Fruit fly (Drosophila melanogaster) whole organism, embryonic: ENCODE results near the gene CG31103.

Experiments
- B-H1 ChIP-seq: fragments of 200-800 bp; sonication (Bioruptor generic); IDR thresholded peaks from 3 replicates; pipeline ENCODE4 v1.3.6; 2022; ENCODE audit warnings: missing biosample characterization, missing genetic modification characterization
- BEAF-32 ChIP-seq: fragments of 200-800 bp; sonication (Bioruptor generic); optimal IDR thresholded peaks from 3 replicates; lab custom pipeline; 2017; ENCODE audit warnings: missing biosample characterization, missing genetic modification characterization, mild to moderate bottlenecking, moderate library complexity, missing genetic modification reagents
- Blimp-1 ChIP-seq: fragments of 200-800 bp; sonication (Bioruptor generic); optimal IDR thresholded peaks from 3 replicates; lab custom pipeline; 2018; ENCODE audit warnings: missing biosample characterization, missing genetic modification characterization, mild to moderate bottlenecking, moderate library complexity, missing genetic modification reagents
- CG1024 ChIP-seq: fragments of 200-800 bp; sonication (Bioruptor generic); IDR thresholded peaks from 2 replicates; pipeline ENCODE4 v1.3.6; 2022; ENCODE audit warnings: missing biosample characterization, missing genetic modification characterization
- CG10366 ChIP-seq: fragments of 200-800 bp; sonication (Bioruptor generic); IDR thresholded peaks from 2 replicates; pipeline ENCODE4 v1.3.6; 2022; ENCODE audit warnings: missing biosample characterization, missing genetic modification characterization
- CG10565 ChIP-seq: fragments of 200-800 bp; sonication (Bioruptor generic); optimal IDR thresholded peaks from 3 replicates; lab custom pipeline; 2016; ENCODE audit warnings: missing biosample characterization, mild to moderate bottlenecking, missing genetic modification characterization
- CG10959 ChIP-seq: fragments of 200-800 bp; sonication (Bioruptor generic); IDR thresholded peaks from 2 replicates; pipeline ENCODE4 v1.3.6; 2022; ENCODE audit warnings: missing biosample characterization, missing genetic modification characterization
- CG11247 ChIP-seq: fragments of 200-800 bp; sonication (Bioruptor generic); IDR thresholded peaks from 2 replicates; pipeline ENCODE4 v1.3.6; 2022; ENCODE audit warnings: missing biosample characterization, missing genetic modification characterization
- CG13424 ChIP-seq: fragments of 200-800 bp; sonication (Bioruptor generic); optimal IDR thresholded peaks from 2 replicates; lab custom pipeline; 2019; ENCODE audit warnings: missing biosample characterization, mild to moderate bottlenecking, missing genetic modification characterization, moderate library complexity
- CG17385 ChIP-seq: fragments of 200-800 bp; sonication (Bioruptor generic); optimal IDR thresholded peaks from 3 replicates; lab custom pipeline; 2018; ENCODE audit warnings: missing biosample characterization, mild to moderate bottlenecking, missing genetic modification characterization
- CG17802 ChIP-seq: fragments of 200-800 bp; sonication (Bioruptor generic); optimal IDR thresholded peaks from 2 replicates; lab custom pipeline; 2018; ENCODE audit warnings: missing biosample characterization, mild to moderate bottlenecking, missing genetic modification characterization, moderate library complexity
- CG17912 ChIP-seq: fragments of 200-800 bp; sonication (Bioruptor generic); optimal IDR thresholded peaks from 2 replicates; lab custom pipeline; 2018; ENCODE audit warnings: missing biosample characterization, mild to moderate bottlenecking, missing genetic modification characterization
- CG1792 ChIP-seq: fragments of 200-800 bp; sonication (Bioruptor generic); optimal IDR thresholded peaks from 2 replicates; lab custom pipeline; 2016; ENCODE audit warnings: missing biosample characterization, missing genetic modification characterization
- CG18764 ChIP-seq: fragments of 200-800 bp; sonication (Bioruptor generic); optimal IDR thresholded peaks from 3 replicates; lab custom pipeline; 2016; ENCODE audit warnings: missing biosample characterization, missing genetic modification characterization
- CG2120 ChIP-seq: fragments of 200-800 bp; sonication (Bioruptor generic); optimal IDR thresholded peaks from 3 replicates; lab custom pipeline; 2016; ENCODE audit warnings: missing biosample characterization, missing genetic modification characterization
- CG3065 ChIP-seq: fragments of 200-800 bp; sonication (Bioruptor generic); optimal IDR thresholded peaks from 2 replicates; lab custom pipeline; 2016; ENCODE audit warnings: missing biosample characterization, missing genetic modification characterization
- CG3847 ChIP-seq: fragments of 200-800 bp; sonication (Bioruptor generic); IDR thresholded peaks from 2 replicates; pipeline ENCODE4 v1.3.6; 2022; ENCODE audit warnings: missing biosample characterization, missing genetic modification characterization
- CG5245 ChIP-seq: fragments of 200-800 bp; sonication (Bioruptor generic); optimal IDR thresholded peaks from 3 replicates; lab custom pipeline; 2016; ENCODE audit warnings: missing biosample characterization, missing genetic modification characterization
- CG8944 ChIP-seq: fragments of 200-800 bp; sonication (Bioruptor generic); optimal IDR thresholded peaks from 3 replicates; lab custom pipeline; 2016; ENCODE audit warnings: missing biosample characterization, missing genetic modification characterization
- CHES-1-like ChIP-seq: fragments of 200-800 bp; sonication (Bioruptor generic); optimal IDR thresholded peaks from 2 replicates; lab custom pipeline; 2016; ENCODE audit warnings: missing biosample characterization, missing genetic modification characterization
- CrebB ChIP-seq: fragments of 200-800 bp; sonication (Bioruptor generic); optimal IDR thresholded peaks from 3 replicates; lab custom pipeline; 2018; ENCODE audit warnings: missing biosample characterization, mild to moderate bottlenecking, missing genetic modification characterization
- Dbx ChIP-seq: fragments of 200-800 bp; sonication (Bioruptor generic); IDR thresholded peaks from 3 replicates; pipeline ENCODE4 v1.3.6; 2022; ENCODE audit warnings: missing biosample characterization, missing genetic modification characterization
- Dek ChIP-seq: fragments of 200-800 bp; sonication (Bioruptor generic); optimal IDR thresholded peaks from 3 replicates; lab custom pipeline; 2019; ENCODE audit warnings: missing biosample characterization, mild to moderate bottlenecking, missing genetic modification characterization, moderate library complexity
- Dip3 ChIP-seq: fragments of 200-800 bp; sonication (Bioruptor generic); optimal IDR thresholded peaks from 3 replicates; lab custom pipeline; 2016; ENCODE audit warnings: missing biosample characterization, missing genetic modification characterization
- Doc3 ChIP-seq: fragments of 200-800 bp; sonication (Bioruptor generic); IDR thresholded peaks from 3 replicates; pipeline ENCODE4 v1.3.6; 2022; ENCODE audit warnings: missing biosample characterization, missing genetic modification characterization; ENCODE audit not compliant: partially characterized antibody
- Eip74EF ChIP-seq, 2 experiments: fragments of 200-800 bp in 1 of 2; fragments of >200 bp in 1 of 2; sonication (Bioruptor generic) in 1 of 2; optimal IDR thresholded peaks; 2 replicates each; lab custom pipeline; 2017 to 2019; ENCODE audit warnings: missing biosample characterization in 2 of 2, missing genetic modification characterization in 2 of 2, mild to moderate bottlenecking in 1 of 2, moderate library complexity in 1 of 2
- Elba2 ChIP-seq: fragments of 200-800 bp; sonication (Bioruptor generic); optimal IDR thresholded peaks from 3 replicates; lab custom pipeline; 2016; ENCODE audit warnings: missing biosample characterization, missing genetic modification characterization
- H2.0 ChIP-seq: fragments of 200-800 bp; sonication (Bioruptor generic); IDR thresholded peaks from 2 replicates; pipeline ENCODE4 v1.3.6; 2022; ENCODE audit warnings: missing biosample characterization, missing genetic modification characterization
- Lhr ChIP-seq: fragments of 200-800 bp; sonication (Bioruptor generic); optimal IDR thresholded peaks from 3 replicates; lab custom pipeline; 2017; ENCODE audit warnings: mild to moderate bottlenecking, missing biosample characterization, missing genetic modification reagents, missing genetic modification characterization
- Mad ChIP-seq: fragments of 200-800 bp; sonication (Bioruptor generic); optimal IDR thresholded peaks from 2 replicates; lab custom pipeline; 2016; ENCODE audit warnings: missing biosample characterization, missing genetic modification characterization
- Nf-YC ChIP-seq: fragments of 200-800 bp; optimal IDR thresholded peaks from 3 replicates; lab custom pipeline; 2019; ENCODE audit warnings: missing biosample characterization, mild to moderate bottlenecking, missing genetic modification characterization, moderate library complexity
- NfI ChIP-seq: fragments of 200-800 bp; sonication (Bioruptor generic); optimal IDR thresholded peaks from 3 replicates; lab custom pipeline; 2018; ENCODE audit warnings: missing biosample characterization, mild to moderate bottlenecking, missing genetic modification characterization, moderate library complexity
- Usf ChIP-seq: fragments of 200-800 bp; sonication (Bioruptor generic); optimal IDR thresholded peaks from 2 replicates; lab custom pipeline; 2017; ENCODE audit warnings: missing genotype, missing biosample characterization, missing genetic modification characterization
- YL-1 ChIP-seq: fragments of 200-800 bp; sonication (Bioruptor generic); optimal IDR thresholded peaks from 3 replicates; lab custom pipeline; 2017; ENCODE audit warnings: missing biosample characterization, mild to moderate bottlenecking, missing genetic modification characterization
- ara ChIP-seq: fragments of 200-800 bp; sonication (Bioruptor generic); IDR thresholded peaks from 2 replicates; pipeline ENCODE4 v1.3.6; 2022; ENCODE audit warnings: missing biosample characterization, missing genetic modification characterization
- caup ChIP-seq: fragments of 200-800 bp; sonication (Bioruptor generic); optimal IDR thresholded peaks from 3 replicates; lab custom pipeline; 2017; ENCODE audit warnings: missing biosample characterization, mild to moderate bottlenecking, missing genetic modification characterization, moderate library complexity; ENCODE audit not compliant: severe bottlenecking
- cg ChIP-seq: fragments of 200-800 bp; sonication (Bioruptor generic); optimal IDR thresholded peaks from 3 replicates; lab custom pipeline; 2019; ENCODE audit warnings: missing biosample characterization, mild to moderate bottlenecking, missing genetic modification characterization, moderate library complexity
- dan ChIP-seq: fragments of 200-800 bp; sonication (Bioruptor generic); IDR thresholded peaks from 2 replicates; pipeline ENCODE4 v1.3.6; 2022; ENCODE audit warnings: missing biosample characterization, missing genetic modification characterization
- fd3F ChIP-seq: fragments of 200-800 bp; sonication (Bioruptor generic); optimal IDR thresholded peaks from 2 replicates; lab custom pipeline; 2018; ENCODE audit warnings: missing biosample characterization, mild to moderate bottlenecking, missing genetic modification characterization, moderate library complexity
- jing ChIP-seq: fragments of 200-800 bp; sonication (Bioruptor generic); optimal IDR thresholded peaks from 2 replicates; lab custom pipeline; 2018; ENCODE audit warnings: missing biosample characterization, mild to moderate bottlenecking, missing genetic modification characterization
- lbe ChIP-seq: fragments of 200-800 bp; sonication (Bioruptor generic); optimal IDR thresholded peaks from 2 replicates; lab custom pipeline; 2016; ENCODE audit warnings: missing biosample characterization, mild to moderate bottlenecking, missing genetic modification characterization
- nau ChIP-seq: fragments of 200-800 bp; sonication (Bioruptor generic); optimal IDR thresholded peaks from 3 replicates; lab custom pipeline; 2017; ENCODE audit warnings: missing biosample characterization, mild to moderate bottlenecking, missing genetic modification characterization, missing genetic modification reagents
- nom ChIP-seq: fragments of 200-800 bp; sonication (Bioruptor generic); optimal IDR thresholded peaks from 2 replicates; lab custom pipeline; 2017; ENCODE audit warnings: missing biosample characterization, missing genetic modification characterization, mild to moderate bottlenecking, moderate library complexity, missing genetic modification reagents
- org-1 ChIP-seq: fragments of 200-800 bp; sonication (Bioruptor generic); optimal IDR thresholded peaks from 2 replicates; lab custom pipeline; 2017; ENCODE audit warnings: missing biosample characterization, missing genetic modification characterization
- p53 ChIP-seq: fragments of 200-800 bp; sonication (Bioruptor generic); optimal IDR thresholded peaks from 2 replicates; lab custom pipeline; 2016; ENCODE audit warnings: missing biosample characterization, missing genetic modification characterization
- slbo ChIP-seq: fragments of 200-800 bp; sonication (Bioruptor generic); IDR thresholded peaks from 2 replicates; pipeline ENCODE4 v1.3.6; 2022; ENCODE audit warnings: missing biosample characterization, missing genetic modification characterization
- tap ChIP-seq: fragments of 200-800 bp; optimal IDR thresholded peaks from 3 replicates; lab custom pipeline; 2019; ENCODE audit warnings: missing biosample characterization, mild to moderate bottlenecking, missing genetic modification characterization, moderate library complexity
- vvl ChIP-seq: fragments of 200-800 bp; sonication (Bioruptor generic); IDR thresholded peaks from 2 replicates; pipeline ENCODE4 v1.3.6; 2022; ENCODE audit warnings: missing biosample characterization, missing genetic modification characterization
- zfh2 ChIP-seq: fragments of 200-800 bp; sonication (Bioruptor generic); optimal IDR thresholded peaks from 2 replicates; lab custom pipeline; 2016; ENCODE audit warnings: missing biosample characterization, missing genetic modification characterization

The CG31103 gene

dm6 chr3R:25207405-25208003, 11.6 kb upstream of the CG31103 start (continued):
- no peak for TF ChIP-seq cg (GFP tag; lab: Kevin White, UChicago)
- TF ChIP-seq CG3847 = peak; percentile 54; the same call in 1 of the 2 replicates
- peak in 1 of 2 experiments; percentile 73 for TF ChIP-seq Eip74EF (GFP tag; optimal IDR thresholded peaks at IDR 0.05; lab: Kevin White, UChicago)
- TF ChIP-seq org-1 (GFP tag; lab: Kevin White, UChicago) = peak; percentile 53
- TF ChIP-seq CG8944 = no peak
- TF ChIP-seq nom = peak; percentile 67
- TF ChIP-seq lbe (GFP tag; lab: Kevin White, UChicago) = peak; percentile 7
- peak; percentile 19 for TF ChIP-seq CG18764 (GFP tag; lab: Kevin White, UChicago)
- peak; percentile 76 for TF ChIP-seq CG17385
- no peak for TF ChIP-seq CG11247
- peak; percentile 34 for TF ChIP-seq CrebB (tag; lab: Kevin White, UChicago)
- TF ChIP-seq dan (GFP tag; lab: Robert Waterston, UW) = no peak
- TF ChIP-seq Dbx (GFP tag; lab: Robert Waterston, UW) = 0 out of 3 replicates have a peak, but pooled peaks have one; percentile 10
- TF ChIP-seq CG3065 (GFP tag; lab: Kevin White, UChicago) = peak; percentile 14
- TF ChIP-seq CG2120 (GFP tag; lab: Kevin White, UChicago) = peak; percentile 55
- peak; percentile 64 for TF ChIP-seq fd3F (GFP tag; lab: Kevin White, UChicago)
- TF ChIP-seq CG5245 (GFP tag; lab: Kevin White, UChicago) = peak; percentile 29
- TF ChIP-seq NfI = peak; percentile 72
- peak; percentile 65 for TF ChIP-seq slbo (GFP tag; lab: Robert Waterston, UW)
- TF ChIP-seq YL-1 = peak; percentile 47
- peak; percentile 82 for TF ChIP-seq vvl (GFP tag; lab: Robert Waterston, UW)
- peak; percentile 41 for TF ChIP-seq Nf-YC (tag; lab: Kevin White, UChicago)
- TF ChIP-seq CHES-1-like (GFP tag; lab: Kevin White, UChicago) = peak; percentile 25
- peak; percentile 33 for TF ChIP-seq zfh2 (GFP tag; lab: Kevin White, UChicago)
- TF ChIP-seq Mad (GFP tag; lab: Kevin White, UChicago) = peak; percentile 47
- TF ChIP-seq Dek = peak; percentile 64
- peak; percentile 21 for TF ChIP-seq CG17802 (tag; lab: Kevin White, UChicago)
- no peak; the same call in 1 of the 2 replicates for TF ChIP-seq CG10959 (GFP tag; lab: Robert Waterston, UW)
- TF ChIP-seq Elba2 (GFP tag; lab: Kevin White, UChicago) = no peak
- TF ChIP-seq CG17912 (GFP tag; lab: Kevin White, UChicago) = no peak
- peak; percentile 77 for TF ChIP-seq tap
- no peak for TF ChIP-seq Doc3 (GFP tag; lab: Robert Waterston, UW)
- TF ChIP-seq Usf (GFP tag; lab: Kevin White, UChicago) = no peak
- peak; percentile 85 for TF ChIP-seq CG13424 (tag; lab: Kevin White, UChicago)
- peak; percentile 78 for TF ChIP-seq Blimp-1 (GFP tag; lab: Kevin White, UChicago)
- TF ChIP-seq Lhr (GFP tag; lab: Kevin White, UChicago) = no peak
- TF ChIP-seq CG10565 (GFP tag; lab: Kevin White, UChicago) = no peak
- TF ChIP-seq nau = peak; percentile 62
- TF ChIP-seq jing (GFP tag; lab: Kevin White, UChicago) = peak; percentile 53
- TF ChIP-seq B-H1 (GFP tag; lab: Robert Waterston, UW) = peak; percentile 56
- TF ChIP-seq H2.0 (GFP tag; lab: Robert Waterston, UW) = no peak
- TF ChIP-seq CG1792 (GFP tag; lab: Kevin White, UChicago) = no peak
- no peak for TF ChIP-seq p53 (GFP tag; lab: Kevin White, UChicago)
- peak; percentile 46; the same call in 1 of the 2 replicates for TF ChIP-seq CG10366 (GFP tag; lab: Robert Waterston, UW)
- peak; percentile 3 for TF ChIP-seq Dip3 (GFP tag; lab: Kevin White, UChicago)
- TF ChIP-seq CG1024 (GFP tag; lab: Robert Waterston, UW) = peak; percentile 56; the same call in 1 of the 2 replicates
- TF ChIP-seq caup = peak; percentile 64
- TF ChIP-seq BEAF-32 (GFP tag; lab: Kevin White, UChicago) = no peak
- peak; percentile 48; the same call in 1 of the 2 replicates for TF ChIP-seq ara (GFP tag; lab: Robert Waterston, UW)
